Fruit fly (Drosophila melanogaster) whole organism, embryonic: Measurements from ENCODE around the gene Pak.

Experiments used
- CG10267 ChIP-seq: fragments of 200-800 bp; sonication (Bioruptor generic); optimal IDR thresholded peaks from 2 replicates; lab custom pipeline; 2018; ENCODE audit warnings: missing biosample characterization, mild to moderate bottlenecking, missing genetic modification characterization, moderate library complexity
- CG10274 ChIP-seq: fragments of 200-800 bp; sonication (Bioruptor generic); optimal IDR thresholded peaks from 3 replicates; lab custom pipeline; 2017; ENCODE audit warnings: missing biosample characterization, mild to moderate bottlenecking, missing genetic modification characterization
- CG10366 ChIP-seq: fragments of 200-800 bp; sonication (Bioruptor generic); IDR thresholded peaks from 2 replicates; pipeline ENCODE4 v1.3.6; 2022; ENCODE audit warnings: missing biosample characterization, missing genetic modification characterization
- CG10565 ChIP-seq: fragments of 200-800 bp; sonication (Bioruptor generic); optimal IDR thresholded peaks from 3 replicates; lab custom pipeline; 2016; ENCODE audit warnings: missing biosample characterization, mild to moderate bottlenecking, missing genetic modification characterization
- CG11456 ChIP-seq: fragments of 200-800 bp; sonication (Bioruptor generic); IDR thresholded peaks from 3 replicates; pipeline ENCODE4 v1.3.6; 2022; ENCODE audit warnings: missing biosample characterization, missing genetic modification characterization
- CG12391 ChIP-seq: fragments of 200-800 bp; sonication (Bioruptor generic); optimal IDR thresholded peaks from 3 replicates; lab custom pipeline; 2018; ENCODE audit warnings: missing biosample characterization, mild to moderate bottlenecking, missing genetic modification characterization, moderate library complexity
- CG15011 ChIP-seq: fragments of 200-800 bp; sonication (Bioruptor generic); optimal IDR thresholded peaks from 3 replicates; lab custom pipeline; 2018; ENCODE audit warnings: missing biosample characterization, mild to moderate bottlenecking, missing genetic modification characterization
- CG15514 ChIP-seq: fragments of 200-800 bp; sonication (Bioruptor generic); optimal IDR thresholded peaks from 3 replicates; lab custom pipeline; 2017; ENCODE audit warnings: missing biosample characterization, missing genetic modification characterization, mild to moderate bottlenecking, moderate library complexity, missing genetic modification reagents
- CG15696 ChIP-seq: fragments of 200-800 bp; sonication (Bioruptor generic); optimal IDR thresholded peaks from 2 replicates; lab custom pipeline; 2019; ENCODE audit warnings: missing biosample characterization, mild to moderate bottlenecking, missing genetic modification characterization, moderate library complexity
- CG17385 ChIP-seq: fragments of 200-800 bp; sonication (Bioruptor generic); optimal IDR thresholded peaks from 3 replicates; lab custom pipeline; 2018; ENCODE audit warnings: missing biosample characterization, mild to moderate bottlenecking, missing genetic modification characterization
- CG18262 ChIP-seq: fragments of 200-800 bp; optimal IDR thresholded peaks from 3 replicates; lab custom pipeline; 2019; ENCODE audit warnings: missing biosample characterization, mild to moderate bottlenecking, missing genetic modification characterization, moderate library complexity
- CG30020 ChIP-seq: fragments of 200-800 bp; optimal IDR thresholded peaks from 2 replicates; lab custom pipeline; 2019; ENCODE audit warnings: missing biosample characterization, mild to moderate bottlenecking, missing genetic modification characterization, moderate library complexity
- CG30403 ChIP-seq: fragments of 200-800 bp; sonication (Bioruptor generic); optimal IDR thresholded peaks from 3 replicates; lab custom pipeline; 2016; ENCODE audit warnings: missing biosample characterization, missing genetic modification characterization
- CG31388 ChIP-seq: fragments of 200-800 bp; sonication (Bioruptor generic); optimal IDR thresholded peaks from 2 replicates; lab custom pipeline; 2016; ENCODE audit warnings: missing biosample characterization, missing genetic modification characterization
- CG7271 ChIP-seq: fragments of 200-800 bp; sonication (Bioruptor generic); optimal IDR thresholded peaks from 2 replicates; lab custom pipeline; 2018; ENCODE audit warnings: missing biosample characterization, mild to moderate bottlenecking, missing genetic modification characterization, moderate library complexity
- CG7987 ChIP-seq: fragments of 200-800 bp; sonication (Bioruptor generic); optimal IDR thresholded peaks from 2 replicates; lab custom pipeline; 2018; ENCODE audit warnings: missing biosample characterization, mild to moderate bottlenecking, missing genetic modification characterization, moderate library complexity
- CG8290 ChIP-seq, 3 experiments: fragments of 200-800 bp; sonication (Bioruptor generic); optimal IDR thresholded peaks; 2 replicates each; lab custom pipeline; 2016 to 2019; ENCODE audit warnings: missing biosample characterization in 3 of 3, missing genetic modification characterization in 3 of 3, mild to moderate bottlenecking in 2 of 3, moderate library complexity in 1 of 3
- CrebB ChIP-seq: fragments of 200-800 bp; sonication (Bioruptor generic); optimal IDR thresholded peaks from 3 replicates; lab custom pipeline; 2018; ENCODE audit warnings: missing biosample characterization, mild to moderate bottlenecking, missing genetic modification characterization
- ERR ChIP-seq: fragments of 200-800 bp; sonication (Bioruptor generic); optimal IDR thresholded peaks from 2 replicates; lab custom pipeline; 2016; ENCODE audit warnings: missing biosample characterization, missing genetic modification characterization
- Elba2 ChIP-seq: fragments of 200-800 bp; sonication (Bioruptor generic); optimal IDR thresholded peaks from 3 replicates; lab custom pipeline; 2016; ENCODE audit warnings: missing biosample characterization, missing genetic modification characterization
- HHEX ChIP-seq: fragments of 200-800 bp; sonication (Bioruptor generic); optimal IDR thresholded peaks from 3 replicates; lab custom pipeline; 2017; ENCODE audit warnings: missing biosample characterization, mild to moderate bottlenecking, missing genetic modification characterization, missing genetic modification reagents
- Hmr ChIP-seq: fragments of 200-800 bp; sonication (Bioruptor generic); optimal IDR thresholded peaks from 3 replicates; lab custom pipeline; 2017; ENCODE audit warnings: mild to moderate bottlenecking, missing biosample characterization, missing genetic modification reagents, missing genetic modification characterization
- Hr3 ChIP-seq: fragments of 200-800 bp; sonication (Bioruptor generic); optimal IDR thresholded peaks from 3 replicates; lab custom pipeline; 2016; ENCODE audit warnings: missing biosample characterization, missing genetic modification characterization
- Hr39 ChIP-seq: fragments of >200 bp; optimal IDR thresholded peaks from 2 replicates; lab custom pipeline; 2017
- Lhr ChIP-seq: fragments of 200-800 bp; sonication (Bioruptor generic); optimal IDR thresholded peaks from 3 replicates; lab custom pipeline; 2017; ENCODE audit warnings: mild to moderate bottlenecking, missing biosample characterization, missing genetic modification reagents, missing genetic modification characterization
- MTF-1 ChIP-seq: fragments of 200-800 bp; sonication (Bioruptor generic); optimal IDR thresholded peaks from 2 replicates; lab custom pipeline; 2018; ENCODE audit warnings: missing biosample characterization, mild to moderate bottlenecking, missing genetic modification characterization, borderline replicate concordance
- Meics ChIP-seq: fragments of 200-800 bp; sonication (Bioruptor generic); optimal IDR thresholded peaks from 2 replicates; lab custom pipeline; 2017; ENCODE audit warnings: missing biosample characterization, mild to moderate bottlenecking, missing genetic modification characterization
- NfI ChIP-seq: fragments of 200-800 bp; sonication (Bioruptor generic); optimal IDR thresholded peaks from 3 replicates; lab custom pipeline; 2018; ENCODE audit warnings: missing biosample characterization, mild to moderate bottlenecking, missing genetic modification characterization, moderate library complexity
- Oaz ChIP-seq: fragments of 200-800 bp; sonication (Bioruptor generic); IDR thresholded peaks from 2 replicates; pipeline ENCODE4 v1.3.6; 2022; ENCODE audit warnings: missing biosample characterization, missing genetic modification characterization
- Opbp ChIP-seq: fragments of 200-800 bp; sonication (Bioruptor generic); IDR thresholded peaks from 3 replicates; pipeline ENCODE4 v1.3.6; 2022; ENCODE audit warnings: missing biosample characterization, missing genetic modification characterization; ENCODE audit not compliant: partially characterized antibody
- TFAM ChIP-seq: fragments of 200-800 bp; sonication (Bioruptor generic); optimal IDR thresholded peaks from 2 replicates; lab custom pipeline; 2017; ENCODE audit warnings: missing biosample characterization, missing genetic modification characterization, inconsistent platforms
- Xrp1 ChIP-seq: fragments of 200-800 bp; sonication (Bioruptor generic); IDR thresholded peaks from 2 replicates; pipeline ENCODE4 v1.3.6; 2022; ENCODE audit warnings: missing biosample characterization, missing genetic modification characterization
- dysf ChIP-seq: fragments of 200-800 bp; sonication (Bioruptor generic); IDR thresholded peaks from 3 replicates; pipeline ENCODE4 v1.3.6; 2022; ENCODE audit warnings: missing biosample characterization, missing genetic modification characterization
- ems ChIP-seq: fragments of 200-800 bp; sonication (Bioruptor generic); optimal IDR thresholded peaks from 3 replicates; lab custom pipeline; 2016; ENCODE audit warnings: missing biosample characterization, missing genetic modification characterization
- gcm ChIP-seq: fragments of 200-800 bp; sonication (Bioruptor generic); optimal IDR thresholded peaks from 2 replicates; lab custom pipeline; 2019; ENCODE audit warnings: missing biosample characterization, mild to moderate bottlenecking, missing genetic modification characterization, moderate library complexity
- grau ChIP-seq: fragments of 200-800 bp; optimal IDR thresholded peaks from 3 replicates; lab custom pipeline; 2019; ENCODE audit warnings: missing biosample characterization, mild to moderate bottlenecking, missing genetic modification characterization, moderate library complexity
- klu ChIP-seq: fragments of 200-800 bp; sonication (Bioruptor generic); IDR thresholded peaks from 2 replicates; pipeline ENCODE4 v1.3.6; 2022; ENCODE audit warnings: missing biosample characterization, missing genetic modification characterization
- knrl ChIP-seq: fragments of 200-800 bp; sonication (Bioruptor generic); IDR thresholded peaks from 3 replicates; pipeline ENCODE4 v1.3.6; 2022; ENCODE audit warnings: missing biosample characterization, missing genetic modification characterization; ENCODE audit not compliant: partially characterized antibody
- mam ChIP-seq: fragments of 200-800 bp; sonication (Bioruptor generic); optimal IDR thresholded peaks from 3 replicates; lab custom pipeline; 2016; ENCODE audit warnings: missing biosample characterization, missing genetic modification characterization
- mirr ChIP-seq: fragments of 200-800 bp; sonication (Bioruptor generic); optimal IDR thresholded peaks from 3 replicates; lab custom pipeline; 2018; ENCODE audit warnings: missing biosample characterization, mild to moderate bottlenecking, missing genetic modification characterization
- nerfin-1 ChIP-seq: fragments of 200-800 bp; sonication (Bioruptor generic); optimal IDR thresholded peaks from 3 replicates; lab custom pipeline; 2019; ENCODE audit warnings: missing biosample characterization, mild to moderate bottlenecking, missing genetic modification characterization, moderate library complexity
- oc ChIP-seq: fragments of 200-800 bp; sonication (Bioruptor generic); optimal IDR thresholded peaks from 2 replicates; lab custom pipeline; 2018; ENCODE audit warnings: missing biosample characterization, mild to moderate bottlenecking, missing genetic modification characterization, moderate library complexity
- pfk ChIP-seq: fragments of 200-800 bp; sonication (Bioruptor generic); optimal IDR thresholded peaks from 2 replicates; lab custom pipeline; 2018; ENCODE audit warnings: missing biosample characterization, mild to moderate bottlenecking, missing genetic modification characterization, moderate library complexity
- pzg ChIP-seq: fragments of 200-800 bp; sonication (Bioruptor generic); optimal IDR thresholded peaks from 3 replicates; lab custom pipeline; 2018; ENCODE audit warnings: missing biosample characterization, mild to moderate bottlenecking, missing genetic modification characterization, moderate library complexity
- sisA ChIP-seq: fragments of 200-800 bp; sonication (Bioruptor generic); IDR thresholded peaks from 2 replicates; pipeline ENCODE4 v1.3.6; 2022; ENCODE audit warnings: missing biosample characterization, missing genetic modification characterization
- sug ChIP-seq: fragments of 200-800 bp; optimal IDR thresholded peaks from 2 replicates; lab custom pipeline; 2019; ENCODE audit warnings: missing biosample characterization, mild to moderate bottlenecking, missing genetic modification characterization, moderate library complexity
- tap ChIP-seq: fragments of 200-800 bp; optimal IDR thresholded peaks from 3 replicates; lab custom pipeline; 2019; ENCODE audit warnings: missing biosample characterization, mild to moderate bottlenecking, missing genetic modification characterization, moderate library complexity
- wdn ChIP-seq: fragments of 200-800 bp; sonication (Bioruptor generic); IDR thresholded peaks from 2 replicates; pipeline ENCODE4 v1.3.6; 2022; ENCODE audit warnings: missing biosample characterization, missing genetic modification characterization

The Pak gene

DNA sequence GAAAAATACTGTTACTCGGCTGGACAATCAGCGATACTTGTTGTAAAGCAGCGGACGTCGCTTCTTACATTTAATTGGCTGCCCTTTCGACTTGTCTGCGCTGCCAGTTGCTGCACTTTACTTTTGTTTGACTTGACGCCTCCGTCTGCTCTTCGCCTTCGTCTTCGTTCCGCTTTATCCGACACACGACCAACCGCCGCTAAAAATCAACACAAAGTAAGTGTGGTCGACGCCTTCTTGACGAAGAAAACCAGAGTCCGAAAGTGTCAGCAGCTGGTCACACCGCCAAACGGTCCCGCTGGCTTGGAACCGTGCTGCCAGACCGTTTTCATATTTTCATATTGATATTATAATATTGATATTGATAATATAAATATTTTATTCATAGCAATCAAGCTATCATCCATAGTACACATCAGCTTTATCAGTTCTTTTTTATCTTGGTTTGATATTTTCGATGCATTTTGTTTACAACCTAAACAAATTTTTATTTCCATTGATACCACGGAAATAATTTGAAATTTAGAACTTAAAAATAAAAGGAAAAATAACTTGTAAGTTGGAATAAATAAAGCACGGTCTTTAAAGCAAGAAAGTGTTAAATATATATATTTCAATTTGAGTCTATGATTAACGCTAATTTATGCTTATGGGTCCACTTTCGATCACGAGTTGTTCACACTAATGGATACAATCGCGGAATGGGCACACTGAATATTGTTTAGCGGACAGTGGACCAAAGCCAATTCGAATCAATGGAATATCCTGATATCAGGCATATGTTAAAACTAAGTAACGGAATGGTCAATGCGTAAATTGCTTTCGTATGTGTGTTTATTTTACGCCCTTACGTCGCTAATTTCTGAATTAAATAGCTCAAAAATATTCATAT is 55.2 kb downstream of the Pak start, which contains the start of gene Dmtn:
Gene Dmtn, minus strand, starts transcription at position 222 of the 892 bp plus-strand sequence.
- TF ChIP-seq ems (GFP tag; lab: Kevin White, UChicago) (peak; percentile 6), CG15011 (GFP tag; lab: Kevin White, UChicago) (peak; percentile 10), CG18262 (peak; percentile 40), Meics (GFP tag; lab: Kevin White, UChicago) (peak; percentile 10), CG10565 (GFP tag; lab: Kevin White, UChicago) (no peak), oc (tag; lab: Kevin White, UChicago) (peak; percentile 29), Lhr (GFP tag; lab: Kevin White, UChicago) (peak; percentile 80), Elba2 (GFP tag; lab: Kevin White, UChicago) (peak; percentile 43), wdn (GFP tag; lab: Robert Waterston, UW) (no peak), mam (GFP tag; lab: Kevin White, UChicago) (peak; percentile 10), grau (tag; lab: Kevin White, UChicago) (peak; percentile 28), CG10366 (GFP tag; lab: Robert Waterston, UW) (no peak), CG30020 (tag; lab: Kevin White, UChicago) (peak; percentile 9), klu (GFP tag; lab: Robert Waterston, UW) (no peak), nerfin-1 (tag; lab: Kevin White, UChicago) (peak; percentile 14), knrl (no peak), Oaz (GFP tag; lab: Robert Waterston, UW) (no peak), Hr39 (lab: Kevin White, UChicago) (no peak), CG10274 (no peak), Opbp (no peak), pfk (GFP tag; lab: Kevin White, UChicago) (peak; percentile 50), CG31388 (GFP tag; lab: Kevin White, UChicago) (no peak), Hmr (GFP tag; lab: Kevin White, UChicago) (peak; percentile 59), NfI (GFP tag; lab: Kevin White, UChicago) (peak; percentile 3), sisA (GFP tag; lab: Robert Waterston, UW) (no peak), CG30403 (GFP tag; lab: Kevin White, UChicago) (peak; percentile 24), CG15696 (peak; percentile 16), mirr (peak; percentile 38), Xrp1 (no peak), CrebB (tag; lab: Kevin White, UChicago) (peak; percentile 34), CG7987 (GFP tag; lab: Kevin White, UChicago) (peak; percentile 72), CG8290 (GFP tag; optimal IDR thresholded peaks at IDR 0.05; lab: Kevin White, UChicago) (peak; percentile 14), CG8290 (tag; optimal IDR thresholded peaks at IDR 0.05; lab: Kevin White, UChicago) (peak in 1 of 2 experiments; percentile 80), CG17385 (no peak), ERR (peak; percentile 41), dysf (GFP tag; lab: Robert Waterston, UW) (no peak), tap (tag; lab: Kevin White, UChicago) (peak; percentile 2), CG10267 (tag; lab: Kevin White, UChicago) (peak; percentile 46), HHEX (GFP tag; lab: Kevin White, UChicago) (peak; percentile 17), sug (peak; percentile 23), gcm (GFP tag; lab: Kevin White, UChicago) (no peak), pzg (GFP tag; lab: Kevin White, UChicago) (peak; percentile 70), MTF-1 (GFP tag; lab: Kevin White, UChicago) (peak; percentile 63), TFAM (peak; percentile 24), CG15514 (GFP tag; lab: Kevin White, UChicago) (peak; percentile 34), Hr3 (peak; percentile 3), CG7271 (tag; lab: Kevin White, UChicago) (peak; percentile 0), CG11456 (GFP tag; lab: Robert Waterston, UW) (no peak), CG12391 (tag; lab: Kevin White, UChicago) (peak; percentile 62)
